Fruit fly (Drosophila melanogaster): ENCODE measurements around the gene S-Lap2.

S-Lap2 gene

dm6 chr3L:8667809-8668593 lies 48.3 kb downstream of the S-Lap2 start (continued):
- TF ChIP-seq E2f1 (GFP tag; IDR thresholded peaks at IDR 0.05) (0 out of 2 replicates have a peak, but pooled peaks have one; percentile 40), CG6813 (GFP tag; optimal IDR thresholded peaks at IDR 0.05) (no peak), CG4404 (GFP tag; IDR thresholded peaks at IDR 0.05) (0 out of 2 replicates have a peak, but pooled peaks have one; percentile 12), nom (GFP tag; optimal IDR thresholded peaks at IDR 0.05) (peak; percentile 84), fd96Cb (tag; optimal IDR thresholded peaks at IDR 0.05) (peak; percentile 15), Nf-YC (tag; optimal IDR thresholded peaks at IDR 0.05) (no peak), Ets65A (GFP tag) (peak; percentile 16), CG10209 (GFP tag; optimal IDR thresholded peaks at IDR 0.05) (peak; percentile 13), CG17568 (GFP tag; optimal IDR thresholded peaks at IDR 0.05) (peak; percentile 4), Dfd (GFP tag; optimal IDR thresholded peaks at IDR 0.05) (no peak), CG2712 (tag; optimal IDR thresholded peaks at IDR 0.05) (peak; percentile 80), CG13287 (GFP tag; IDR thresholded peaks at IDR 0.05; ENCODE audit: partially characterized antibody) (no peak), Six4 (GFP tag; optimal IDR thresholded peaks at IDR 0.05) (no peak), slp2 (GFP tag; optimal IDR thresholded peaks at IDR 0.05) (no peak), inv (GFP tag; IDR thresholded peaks at IDR 0.05; ENCODE audit: partially characterized antibody) (no peak), NC2α (GFP tag; optimal IDR thresholded peaks at IDR 0.05) (no peak), D (optimal IDR thresholded peaks at IDR 0.05) (no peak), D (GFP tag; optimal IDR thresholded peaks at IDR 0.05) (peak; percentile 37), CG2202 (tag; optimal IDR thresholded peaks at IDR 0.05) (peak; percentile 31), hkb (optimal IDR thresholded peaks at IDR 0.05) (no peak), hkb (GFP tag; IDR thresholded peaks at IDR 0.05) (peak; percentile 53), z (GFP tag; IDR thresholded peaks at IDR 0.05) (no peak), H15 (GFP tag; IDR thresholded peaks at IDR 0.05) (peak; percentile 54; the same call in 1 of the 3 replicates), phol (tag; optimal IDR thresholded peaks at IDR 0.05) (peak; percentile 61), CG31388 (GFP tag; optimal IDR thresholded peaks at IDR 0.05) (no peak), CG15601 (tag; optimal IDR thresholded peaks at IDR 0.05) (peak; percentile 43), CG17361 (GFP tag; IDR thresholded peaks at IDR 0.05) (peak; percentile 56; the same call in 2 of the 3 replicates), ci (GFP tag; IDR thresholded peaks at IDR 0.05) (0 out of 3 replicates have a peak, but pooled peaks have one; percentile 48), D19A (tag; optimal IDR thresholded peaks at IDR 0.05) (peak; percentile 45), Sox102F (GFP tag; optimal IDR thresholded peaks at IDR 0.05) (peak; percentile 52), CG31365 (tag; optimal IDR thresholded peaks at IDR 0.05) (no peak), CG7786 (GFP tag; optimal IDR thresholded peaks at IDR 0.05) (no peak), lab (GFP tag; optimal IDR thresholded peaks at IDR 0.05) (no peak), Chrac-16 (GFP tag; optimal IDR thresholded peaks at IDR 0.05) (peak; percentile 28), fd102C (GFP tag; optimal IDR thresholded peaks at IDR 0.05) (no peak), oc (tag; optimal IDR thresholded peaks at IDR 0.05) (peak; percentile 22), fu2 (GFP tag; optimal IDR thresholded peaks at IDR 0.05) (no peak), CG17829 (tag; optimal IDR thresholded peaks at IDR 0.05) (peak; percentile 71), CG4424 (GFP tag; optimal IDR thresholded peaks at IDR 0.05) (peak; percentile 41)

DNA sequence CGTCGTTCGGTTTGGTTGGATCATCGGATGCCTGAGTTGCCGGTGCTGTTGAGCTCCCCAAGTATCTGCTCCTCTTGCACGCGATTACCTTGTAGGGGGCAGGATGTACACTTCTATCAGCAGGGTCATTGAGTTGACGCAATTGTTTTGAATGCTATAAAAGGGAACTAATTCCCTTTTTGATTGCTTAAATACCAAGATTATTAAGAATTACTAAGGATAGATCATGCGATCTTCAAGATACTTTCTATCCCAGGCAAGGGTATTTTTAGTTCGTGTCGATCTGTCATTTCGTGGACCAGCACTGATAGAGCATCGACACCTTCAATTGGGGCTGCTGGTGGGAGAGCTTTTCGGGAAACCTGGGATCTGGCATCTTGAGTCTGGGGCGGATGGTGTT lies 49.4 kb downstream of the S-Lap2 start:
- no peak for TF ChIP-seq Hr39 (optimal IDR thresholded peaks at IDR 0.05)
- peak; percentile 25 for TF ChIP-seq nom (GFP tag; optimal IDR thresholded peaks at IDR 0.05)
- no peak for TF ChIP-seq CG9817 (tag; optimal IDR thresholded peaks at IDR 0.05)
- TF ChIP-seq CG6813 (GFP tag; optimal IDR thresholded peaks at IDR 0.05): no peak
- 0 out of 2 replicates have a peak, but pooled peaks have one; percentile 35 for TF ChIP-seq Drgx (GFP tag; IDR thresholded peaks at IDR 0.05)
- 0 out of 3 replicates have a peak, but pooled peaks have one; percentile 7 for TF ChIP-seq row (GFP tag; IDR thresholded peaks at IDR 0.05)
- no peak for TF ChIP-seq CG3281 (GFP tag; optimal IDR thresholded peaks at IDR 0.05)
- no peak for TF ChIP-seq Stat92E (GFP tag; optimal IDR thresholded peaks at IDR 0.05)
- no peak for TF ChIP-seq sna (GFP tag; IDR thresholded peaks at IDR 0.05; ENCODE audit: partially characterized antibody)
- no peak for TF ChIP-seq stc (GFP tag; IDR thresholded peaks at IDR 0.05)
- peak; percentile 78 for TF ChIP-seq D19A (tag; optimal IDR thresholded peaks at IDR 0.05)
- no peak for TF ChIP-seq CG4404 (GFP tag; IDR thresholded peaks at IDR 0.05)
- TF ChIP-seq CG4730 (GFP tag; IDR thresholded peaks at IDR 0.05): no peak
- peak in 1 of 2 experiments; percentile 22 for TF ChIP-seq bsh (GFP tag; optimal IDR thresholded peaks at IDR 0.05)
- no peak for TF ChIP-seq ab (GFP tag; optimal IDR thresholded peaks at IDR 0.05)
- no peak for TF ChIP-seq CG15601 (tag; optimal IDR thresholded peaks at IDR 0.05)
